Worm (Caenorhabditis elegans) whole organism, L4/young adult: ENCODE data around the gene prp-40.

ENCODE experiments used
- dao-5 ChIP-seq: sonication (generic microtip); optimal IDR thresholded peaks from 2 replicates; lab custom pipeline; 2016; ENCODE audit warnings: missing genotype, missing genetic modification characterization, moderate library complexity, missing compliant biosample characterization
- him-1 ChIP-seq: sonication (generic microtip); optimal IDR thresholded peaks from 2 replicates; lab custom pipeline; 2016; ENCODE audit warnings: missing genotype, missing genetic modification reagents, missing genetic modification characterization, missing compliant biosample characterization

ce11 chrIII:9513569-9513968 is 8.3 kb upstream of the prp-40 start, which contains the start of gene F55H2.8:
- TF ChIP-seq him-1 (no peak), dao-5 (no peak)
